Worm (Caenorhabditis elegans): ENCODE data around the gene crn-7.

The crn-7 gene

ce11 chrIII:8307356-8307755, 39.0 kb downstream of the crn-7 start, which contains the start of the genes F10E9.7 and F10E9.5 (continued):
- TF ChIP-seq tra-1 (GFP tag; IDR thresholded peaks at IDR 0.05) (no peak; the same call in 1 of the 2 replicates), nhr-25 (tag; optimal IDR thresholded peaks at IDR 0.05; ENCODE audit: borderline replicate concordance, insufficient read depth) (no peak), saeg-2 (GFP tag; IDR thresholded peaks at IDR 0.05) (no peak), ztf-11 (tag; optimal IDR thresholded peaks at IDR 0.05) (no peak), ztf-7 (tag; optimal IDR thresholded peaks at IDR 0.05) (peak; percentile 70), F26F4.8 (GFP tag; conservative IDR thresholded peaks at IDR 0.05) (no peak), unc-39 (tag; optimal IDR thresholded peaks at IDR 0.05) (no peak), ceh-20 (GFP tag; IDR thresholded peaks at IDR 0.05) (0 out of 2 replicates have a peak, but pooled peaks have one; percentile 28), jun-1 (tag; optimal IDR thresholded peaks at IDR 0.05) (no peak), madf-9 (GFP tag; conservative IDR thresholded peaks at IDR 0.05) (peak; percentile 61; the same call in 1 of the 2 replicates), lir-3 (tag; optimal IDR thresholded peaks at IDR 0.05) (no peak), rbr-2 (tag; optimal IDR thresholded peaks at IDR 0.05) (peak; percentile 76), mes-2 (tag; optimal IDR thresholded peaks at IDR 0.05; ENCODE audit: poor library complexity, severe bottlenecking) (peak; percentile 100), R02D3.7 (tag; optimal IDR thresholded peaks at IDR 0.05) (no peak), zip-11 (GFP tag; IDR thresholded peaks at IDR 0.05) (no peak), ctbp-1 (GFP tag; IDR thresholded peaks at IDR 0.05) (no peak), snpc-1.2 (GFP tag; IDR thresholded peaks at IDR 0.05) (no peak), zfp-3 (GFP tag; conservative IDR thresholded peaks at IDR 0.05) (peak; percentile 60; the same call in 1 of the 2 replicates), dve-1 (tag; optimal IDR thresholded peaks at IDR 0.05; ENCODE audit: insufficient read depth) (peak; percentile 86), unc-130 (GFP tag; optimal IDR thresholded peaks at IDR 0.05) (peak; percentile 96), ceh-44 (GFP tag; IDR thresholded peaks at IDR 0.05) (peak; percentile 86), F37D6.2 (tag; optimal IDR thresholded peaks at IDR 0.05) (peak; percentile 64), spr-3 (GFP tag; optimal IDR thresholded peaks at IDR 0.05) (no peak), nhr-10 (tag; optimal IDR thresholded peaks at IDR 0.05) (no peak), ces-1 (GFP tag; optimal IDR thresholded peaks at IDR 0.05) (no peak), ceh-82 (tag; optimal IDR thresholded peaks at IDR 0.05) (no peak), snpc-4 (tag; optimal IDR thresholded peaks at IDR 0.05) (no peak), F10B5.3 (tag; optimal IDR thresholded peaks at IDR 0.05) (no peak), gei-8 (GFP tag; optimal IDR thresholded peaks at IDR 0.05) (no peak), mdl-1 (tag; optimal IDR thresholded peaks at IDR 0.05) (no peak), hmg-1.1 (GFP tag; IDR thresholded peaks at IDR 0.05) (peak; percentile 54; the same call in 1 of the 2 replicates), nhr-11 (tag; optimal IDR thresholded peaks at IDR 0.05) (no peak), mep-1 (tag; optimal IDR thresholded peaks at IDR 0.05) (peak; percentile 87), mxl-3 (GFP tag; optimal IDR thresholded peaks at IDR 0.05) (peak; percentile 39), daf-8 (GFP tag; IDR thresholded peaks at IDR 0.05) (no peak), nhr-48 (tag; optimal IDR thresholded peaks at IDR 0.05) (peak; percentile 24), F49E8.2 (tag; optimal IDR thresholded peaks at IDR 0.05; ENCODE audit: borderline replicate concordance) (peak; percentile 16), lin-29 (GFP tag; IDR thresholded peaks at IDR 0.05) (no peak), dmd-6 (GFP tag; IDR thresholded peaks at IDR 0.05) (peak; percentile 83), nhr-6 (tag; optimal IDR thresholded peaks at IDR 0.05) (peak; percentile 45), lim-7 (GFP tag; IDR thresholded peaks at IDR 0.05) (no peak), fkh-10 (GFP tag; optimal IDR thresholded peaks at IDR 0.05) (peak; percentile 60), lin-15B (tag; optimal IDR thresholded peaks at IDR 0.05) (peak; percentile 45), ceh-28 (tag; optimal IDR thresholded peaks at IDR 0.05) (no peak), nhr-111 (GFP tag; optimal IDR thresholded peaks at IDR 0.05) (no peak), lin-1 (GFP tag; IDR thresholded peaks at IDR 0.05) (peak; percentile 71; the same call in 1 of the 2 replicates), zag-1 (tag; optimal IDR thresholded peaks at IDR 0.05) (no peak), aha-1 (tag) (no peak), nhr-28 (tag; optimal IDR thresholded peaks at IDR 0.05) (peak; percentile 34), hlh-11 (tag; optimal IDR thresholded peaks at IDR 0.05) (no peak), cey-2 (tag; optimal IDR thresholded peaks at IDR 0.05; ENCODE audit: borderline replicate concordance, insufficient read depth) (no peak)

Measured in whole organism, L4 larva.